Worm (Caenorhabditis elegans) whole organism, young adult: Measurements from ENCODE around the gene K10H10.7.

Experiments
- F49E8.2 ChIP-seq: sonication (generic microtip); optimal IDR thresholded peaks from 3 replicates; lab custom pipeline; 2017; ENCODE audit warnings: missing genetic modification characterization, mild to moderate bottlenecking, missing compliant biosample characterization, antibody characterized with exemption, moderate library complexity; ENCODE audit not compliant: insufficient read depth
- hrde-1 ChIP-seq: sonication (generic microtip); optimal IDR thresholded peaks from 2 replicates; lab custom pipeline; 2016; ENCODE audit warnings: missing genetic modification characterization, mild to moderate bottlenecking, missing compliant biosample characterization, moderate library complexity, missing genotype, missing genetic modification reagents, borderline replicate concordance
- let-526 ChIP-seq: fragments of 200-800 bp; sonication (Bioruptor generic); IDR thresholded peaks from 2 replicates; pipeline ENCODE4 v1.3.6; 2022; ENCODE audit warnings: missing genetic modification reagents, missing genetic modification characterization, missing compliant biosample characterization
- mcd-1 ChIP-seq: fragments of 200-800 bp; sonication (Bioruptor generic); IDR thresholded peaks from 2 replicates; pipeline ENCODE4 v1.3.6; 2022; ENCODE audit warnings: missing genetic modification reagents, missing genetic modification characterization, missing compliant biosample characterization
- pbrm-1 ChIP-seq: fragments of 200-800 bp; sonication (Bioruptor generic); IDR thresholded peaks from 2 replicates; pipeline ENCODE4 v1.3.6; 2022; ENCODE audit warnings: missing genetic modification reagents, missing genetic modification characterization, missing compliant biosample characterization
- snpc-4 ChIP-seq, 5 experiments: fragments of 150-350 bp in 1 of 5; sonication (generic microtip) in 4 of 5; optimal IDR thresholded peaks; 2 replicates each; lab custom pipeline; 2014 to 2018; ENCODE audit warnings: missing genetic modification characterization in 5 of 5, missing biosample characterization in 3 of 5, antibody characterized with exemption in 2 of 5, mild to moderate bottlenecking in 2 of 5, missing compliant biosample characterization in 2 of 5, missing genotype in 2 of 5, moderate library complexity in 2 of 5, missing genetic modification reagents in 1 of 5

DNA sequence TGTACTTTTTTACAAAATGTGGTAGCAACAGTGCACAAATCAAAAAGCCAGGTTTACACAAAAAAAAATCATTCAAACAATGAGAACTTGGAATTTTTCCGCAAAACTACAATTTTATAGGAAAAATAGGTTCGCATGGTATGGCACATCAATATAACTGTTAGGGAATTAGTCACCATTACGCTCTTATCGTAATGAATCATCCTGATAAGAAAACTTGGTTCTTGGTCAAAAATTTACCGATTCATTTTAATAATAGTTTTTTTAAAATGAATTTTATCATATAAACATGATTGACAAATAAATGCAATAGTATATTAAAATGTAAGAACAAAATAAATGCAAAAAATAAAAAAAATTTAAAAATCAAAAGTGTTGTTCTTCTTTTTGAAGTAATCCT lies 33.1 kb upstream of the K10H10.7 start:
- TF ChIP-seq pbrm-1 (GFP tag; lab: Robert Waterston, UW): no peak
- no peak for TF ChIP-seq snpc-4 (GFP tag; optimal IDR thresholded peaks at IDR 0.05; lab: Kevin White, UChicago)
- no peak for TF ChIP-seq snpc-4 (tag; optimal IDR thresholded peaks at IDR 0.05; lab: Kevin White, UChicago)
- no peak for TF ChIP-seq mcd-1 (GFP tag; lab: Robert Waterston, UW)
- no peak for TF ChIP-seq F49E8.2 (tag; lab: Kevin White, UChicago)
- no peak for TF ChIP-seq let-526 (GFP tag; lab: Robert Waterston, UW)
- no peak for TF ChIP-seq hrde-1 (tag; lab: Kevin White, UChicago)
